Fruit fly (Drosophila melanogaster): ENCODE data around the gene Rpn3.

Rpn3 gene

dm6 chr2L:19034213-19034929, 17.2 kb upstream of the Rpn3 start, which contains the start of the genes mib2 and CG31800:
Gene mib2, plus strand, starts transcription at chr2L:19034444.
Gene CG31800, minus strand, starts transcription at chr2L:19034576.
- no peak for TF ChIP-seq CG8478 (optimal IDR thresholded peaks at IDR 0.05)

- TF ChIP-seq pan (optimal IDR thresholded peaks at IDR 0.05) (no peak), EcR (GFP tag; optimal IDR thresholded peaks at IDR 0.05) (no peak), usp (GFP tag; optimal IDR thresholded peaks at IDR 0.05) (no peak), Dll (optimal IDR thresholded peaks at IDR 0.05) (no peak), psq (optimal IDR thresholded peaks at IDR 0.05) (no peak), CG8478 (optimal IDR thresholded peaks at IDR 0.05) (no peak)
These were observed 16.6 kb upstream of the Rpn3 start for dm6 chr2L:19035013-19035412.

- TF ChIP-seq CG8478 (optimal IDR thresholded peaks at IDR 0.05): no peak
- TF ChIP-seq Dll (optimal IDR thresholded peaks at IDR 0.05): no peak
- no peak for TF ChIP-seq pan (optimal IDR thresholded peaks at IDR 0.05)
- no peak for TF ChIP-seq usp (GFP tag; optimal IDR thresholded peaks at IDR 0.05)
- no peak for TF ChIP-seq psq (optimal IDR thresholded peaks at IDR 0.05)
- TF ChIP-seq EcR (GFP tag; optimal IDR thresholded peaks at IDR 0.05): no peak
These were observed 15.4 kb upstream of the Rpn3 start for dm6 chr2L:19036105-19036714.

- TF ChIP-seq psq (optimal IDR thresholded peaks at IDR 0.05) (no peak), Dll (optimal IDR thresholded peaks at IDR 0.05) (no peak), pan (optimal IDR thresholded peaks at IDR 0.05) (no peak), EcR (GFP tag; optimal IDR thresholded peaks at IDR 0.05) (no peak), CG8478 (optimal IDR thresholded peaks at IDR 0.05) (no peak), usp (GFP tag; optimal IDR thresholded peaks at IDR 0.05) (no peak)
These were observed 14.6 kb upstream of the Rpn3 start for dm6 chr2L:19037011-19037410.

- TF ChIP-seq psq (optimal IDR thresholded peaks at IDR 0.05): no peak
- no peak for TF ChIP-seq pan (optimal IDR thresholded peaks at IDR 0.05)
- TF ChIP-seq Dll (optimal IDR thresholded peaks at IDR 0.05): no peak
- no peak for TF ChIP-seq CG8478 (optimal IDR thresholded peaks at IDR 0.05)
- TF ChIP-seq EcR (GFP tag; optimal IDR thresholded peaks at IDR 0.05): no peak
- no peak for TF ChIP-seq usp (GFP tag; optimal IDR thresholded peaks at IDR 0.05)
These were observed 14.1 kb upstream of the Rpn3 start for dm6 chr2L:19037455-19037854.

dm6 chr2L:19041590-19041989, 10.0 kb upstream of the Rpn3 start, which contains the start of gene Catsup:
Gene Catsup, plus strand, starts transcription at chr2L:19041862.
- TF ChIP-seq Dll (optimal IDR thresholded peaks at IDR 0.05) (no peak), CG8478 (optimal IDR thresholded peaks at IDR 0.05) (no peak), psq (optimal IDR thresholded peaks at IDR 0.05) (no peak), pan (optimal IDR thresholded peaks at IDR 0.05) (no peak), usp (GFP tag; optimal IDR thresholded peaks at IDR 0.05) (no peak), EcR (GFP tag; optimal IDR thresholded peaks at IDR 0.05) (no peak)

dm6 chr2L:19045111-19045560, 6.5 kb upstream of the Rpn3 start, which contains the start of the genes Ttc19 and Acn:
Gene Ttc19, minus strand, starts transcription at chr2L:19045148.
Gene Acn, plus strand, starts transcription at chr2L:19045355.
- TF ChIP-seq usp (GFP tag; optimal IDR thresholded peaks at IDR 0.05) (no peak), CG8478 (optimal IDR thresholded peaks at IDR 0.05) (no peak), psq (optimal IDR thresholded peaks at IDR 0.05) (no peak), pan (optimal IDR thresholded peaks at IDR 0.05) (no peak), Dll (optimal IDR thresholded peaks at IDR 0.05) (no peak)

- TF ChIP-seq Dll (optimal IDR thresholded peaks at IDR 0.05) (no peak), psq (optimal IDR thresholded peaks at IDR 0.05) (no peak), EcR (GFP tag; optimal IDR thresholded peaks at IDR 0.05) (no peak), usp (GFP tag; optimal IDR thresholded peaks at IDR 0.05) (no peak), pan (optimal IDR thresholded peaks at IDR 0.05) (no peak), CG8478 (optimal IDR thresholded peaks at IDR 0.05) (no peak)
These were observed 2.7 kb upstream of the Rpn3 start, which contains the start of gene CG10470 for dm6 chr2L:19048912-19049311. Gene CG10470, plus strand, starts transcription at chr2L:19049076.

dm6 chr2L:19053860-19054515, 2.4 kb downstream of the Rpn3 start, which contains the start of gene CG10492:
Gene CG10492, plus strand, starts transcription at chr2L:19054078.
- TF ChIP-seq CG8478 (optimal IDR thresholded peaks at IDR 0.05) (no peak), Dll (optimal IDR thresholded peaks at IDR 0.05) (no peak), EcR (GFP tag; optimal IDR thresholded peaks at IDR 0.05) (no peak), pan (optimal IDR thresholded peaks at IDR 0.05) (no peak), psq (optimal IDR thresholded peaks at IDR 0.05) (no peak), usp (GFP tag; optimal IDR thresholded peaks at IDR 0.05) (no peak)

- TF ChIP-seq CG8478 (optimal IDR thresholded peaks at IDR 0.05) (no peak), psq (optimal IDR thresholded peaks at IDR 0.05) (no peak), EcR (GFP tag; optimal IDR thresholded peaks at IDR 0.05) (no peak)
These were observed 2.9 kb downstream of the Rpn3 start for dm6 chr2L:19054516-19054887.

dm6 chr2L:19057799-19058198, 6.2 kb downstream of the Rpn3 start:
- no peak for TF ChIP-seq CG8478 (optimal IDR thresholded peaks at IDR 0.05)
- no peak for TF ChIP-seq pan (optimal IDR thresholded peaks at IDR 0.05)
- TF ChIP-seq EcR (GFP tag; optimal IDR thresholded peaks at IDR 0.05): no peak
- TF ChIP-seq usp (GFP tag; optimal IDR thresholded peaks at IDR 0.05): no peak
- TF ChIP-seq Dll (optimal IDR thresholded peaks at IDR 0.05): no peak
- TF ChIP-seq psq (optimal IDR thresholded peaks at IDR 0.05): no peak

- no peak for TF ChIP-seq Dll (optimal IDR thresholded peaks at IDR 0.05)
- no peak for TF ChIP-seq EcR (GFP tag; optimal IDR thresholded peaks at IDR 0.05)
- TF ChIP-seq pan (optimal IDR thresholded peaks at IDR 0.05): no peak
- no peak for TF ChIP-seq psq (optimal IDR thresholded peaks at IDR 0.05)
- no peak for TF ChIP-seq usp (GFP tag; optimal IDR thresholded peaks at IDR 0.05)
- no peak for TF ChIP-seq CG8478 (optimal IDR thresholded peaks at IDR 0.05)
These were observed 7.3 kb downstream of the Rpn3 start, which contains the start of gene Phlpp for dm6 chr2L:19058916-19059315. Gene Phlpp, plus strand, starts transcription at chr2L:19059129.
